Worm (Caenorhabditis elegans) whole organism, late embryonic: ENCODE data around the gene F25E5.8.

Experiments used
- ama-1 ChIP-seq: fragments of 150-350 bp; optimal IDR thresholded peaks from 2 replicates; lab custom pipeline; 2014
- elt-2 ChIP-seq: sonication (generic microtip); optimal IDR thresholded peaks from 2 replicates; lab custom pipeline; 2016; ENCODE audit warnings: missing genetic modification reagents, missing genetic modification characterization, missing compliant biosample characterization
- ets-4 ChIP-seq: sonication (generic microtip); optimal IDR thresholded peaks from 2 replicates; lab custom pipeline; 2016; ENCODE audit warnings: missing genetic modification characterization, missing compliant biosample characterization
- hlh-13 ChIP-seq: fragments of 200-800 bp; sonication (Bioruptor generic); optimal IDR thresholded peaks from 2 replicates; lab custom pipeline; 2018; ENCODE audit warnings: mild to moderate bottlenecking, missing genetic modification characterization, missing compliant biosample characterization
- lim-6 ChIP-seq: sonication (generic microtip); optimal IDR thresholded peaks from 2 replicates; lab custom pipeline; 2016; ENCODE audit warnings: missing genetic modification characterization, missing compliant biosample characterization
- nfya-1 ChIP-seq: sonication (generic microtip); optimal IDR thresholded peaks from 2 replicates; lab custom pipeline; 2017; ENCODE audit warnings: missing genetic modification characterization, mild to moderate bottlenecking, missing compliant biosample characterization, antibody characterized with exemption, moderate library complexity
- npax-4 ChIP-seq: sonication (generic microtip); optimal IDR thresholded peaks from 2 replicates; lab custom pipeline; 2016; ENCODE audit warnings: missing genetic modification characterization, missing compliant biosample characterization
- sox-4 ChIP-seq: sonication (generic microtip); optimal IDR thresholded peaks from 2 replicates; lab custom pipeline; 2017; ENCODE audit warnings: mild to moderate bottlenecking, missing genetic modification characterization, inconsistent platforms, missing compliant biosample characterization

DNA sequence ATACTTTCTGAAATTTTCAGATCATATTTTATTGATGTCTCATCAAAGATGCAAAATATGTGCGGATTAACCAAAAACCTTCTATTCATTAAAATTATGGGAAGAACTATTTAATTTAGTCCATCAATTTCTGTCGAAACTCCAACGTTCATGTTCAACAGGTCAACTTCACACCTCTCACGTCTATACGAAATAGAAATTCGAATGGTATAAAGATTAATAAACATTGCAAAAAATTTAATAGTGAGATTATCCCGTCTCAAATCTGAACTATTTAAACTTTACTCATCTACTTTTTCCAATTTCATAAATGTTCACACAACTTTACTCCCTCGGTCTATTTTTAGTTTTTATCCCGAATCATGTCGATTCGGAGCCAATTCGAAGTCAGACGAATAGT, 26.1 kb upstream of the F25E5.8 start, which contains the start of gene R13D7.2:
- TF ChIP-seq nfya-1 (no peak), ama-1 (lab: Kevin White, UChicago) (no peak), lim-6 (tag; lab: Kevin White, UChicago) (no peak), hlh-13 (GFP tag; lab: Kevin White, UChicago) (no peak), ets-4 (tag; lab: Kevin White, UChicago) (no peak), sox-4 (tag; lab: Kevin White, UChicago) (no peak), elt-2 (tag; lab: Kevin White, UChicago) (no peak), npax-4 (tag; lab: Kevin White, UChicago) (no peak)
